Worm (Caenorhabditis elegans) whole organism, L1 larva: ENCODE measurements around the gene fbxa-42.

Experiments
- aha-1 ChIP-seq: fragments of 150-350 bp; optimal IDR thresholded peaks from 2 replicates; lab custom pipeline; 2014; ENCODE audit warnings: missing biosample characterization, missing genetic modification characterization
- ama-1 ChIP-seq: fragments of 150-350 bp; optimal IDR thresholded peaks from 2 replicates; lab custom pipeline; 2014
- blmp-1 ChIP-seq: fragments of 150-350 bp; optimal IDR thresholded peaks from 2 replicates; lab custom pipeline; 2014; ENCODE audit warnings: missing biosample characterization, missing genetic modification characterization
- ces-1 ChIP-seq: fragments of 150-350 bp; optimal IDR thresholded peaks from 2 replicates; lab custom pipeline; 2014; ENCODE audit warnings: missing biosample characterization, missing genetic modification reagents, missing genetic modification characterization
- dpl-1 ChIP-seq, 3 experiments: fragments of 150-350 bp in 2 of 3; sonication (generic microtip) in 1 of 3; optimal IDR thresholded peaks; 2 replicates each; lab custom pipeline; 2014 to 2017; ENCODE audit warnings: missing biosample characterization in 3 of 3, missing genetic modification characterization in 3 of 3, missing genetic modification reagents in 3 of 3
- dsc-1 ChIP-seq: sonication (generic microtip); optimal IDR thresholded peaks from 2 replicates; lab custom pipeline; 2016; ENCODE audit warnings: mild to moderate bottlenecking, missing genetic modification characterization, missing compliant biosample characterization
- efl-1 ChIP-seq, 4 experiments: fragments of 150-350 bp; optimal IDR thresholded peaks in 3 of 4; peaks in 1 of 4; 1 replicate in 1 of 4; 2 replicates in 3 of 4; lab custom pipeline; 2014; ENCODE audit warnings: missing biosample characterization in 2 of 4, missing genetic modification characterization in 2 of 4, missing genetic modification reagents in 2 of 4
- egl-13 ChIP-seq: sonication (generic microtip); optimal IDR thresholded peaks from 2 replicates; lab custom pipeline; 2016; ENCODE audit warnings: missing genotype, missing genetic modification reagents, missing genetic modification characterization, missing compliant biosample characterization
- egl-27 ChIP-seq, 2 experiments: fragments of 150-350 bp in 1 of 2; sonication (generic microtip); optimal IDR thresholded peaks; 3 replicates each; lab custom pipeline; 2017 to 2018; ENCODE audit warnings: missing biosample characterization in 2 of 2, missing genetic modification characterization in 2 of 2, missing genetic modification reagents in 2 of 2
- elt-2 ChIP-seq: sonication (generic microtip); optimal IDR thresholded peaks from 2 replicates; lab custom pipeline; 2016; ENCODE audit warnings: missing genetic modification characterization, mild to moderate bottlenecking, inconsistent platforms, missing compliant biosample characterization, missing genetic modification reagents
- elt-3 ChIP-seq, 6 experiments: fragments of 150-350 bp in 1 of 6; sonication (generic microtip); optimal IDR thresholded peaks; 2 replicates each; lab custom pipeline; 2017 to 2018; ENCODE audit warnings: missing biosample characterization in 6 of 6, missing genetic modification characterization in 6 of 6, inconsistent platforms in 1 of 6
- hpl-2 ChIP-seq: fragments of 150-350 bp; optimal IDR thresholded peaks from 2 replicates; lab custom pipeline; 2014; ENCODE audit warnings: missing biosample characterization, missing genetic modification reagents, missing genetic modification characterization
- isw-1 ChIP-seq: fragments of 200-800 bp; sonication (Bioruptor generic); IDR thresholded peaks from 2 replicates; pipeline ENCODE4 v1.3.6; 2022; ENCODE audit warnings: missing genetic modification characterization, missing compliant biosample characterization
- jun-1 ChIP-seq: fragments of 150-350 bp; optimal IDR thresholded peaks from 2 replicates; lab custom pipeline; 2014; ENCODE audit warnings: missing biosample characterization, missing genetic modification reagents, missing genetic modification characterization
- lin-13 ChIP-seq: fragments of 150-350 bp; optimal IDR thresholded peaks from 2 replicates; lab custom pipeline; 2014; ENCODE audit warnings: missing biosample characterization, missing genetic modification reagents, missing genetic modification characterization
- lin-14 ChIP-seq: fragments of 200-800 bp; sonication (Bioruptor generic); optimal IDR thresholded peaks from 2 replicates; lab custom pipeline; 2018; ENCODE audit warnings: mild to moderate bottlenecking, missing genetic modification characterization, moderate library complexity, missing compliant biosample characterization
- lin-15B ChIP-seq: fragments of 150-350 bp; sonication (generic microtip); optimal IDR thresholded peaks from 3 replicates; lab custom pipeline; 2014; ENCODE audit warnings: missing biosample characterization, missing genetic modification characterization
- lin-39 ChIP-seq: fragments of 150-350 bp; optimal IDR thresholded peaks from 2 replicates; lab custom pipeline; 2014; ENCODE audit warnings: missing biosample characterization, missing genetic modification reagents, missing genetic modification characterization
- nhr-20 ChIP-seq: sonication (generic microtip); optimal IDR thresholded peaks from 2 replicates; lab custom pipeline; 2016; ENCODE audit warnings: mild to moderate bottlenecking, missing genetic modification characterization, missing compliant biosample characterization
- nhr-47 ChIP-seq: sonication (generic microtip); optimal IDR thresholded peaks from 2 replicates; lab custom pipeline; 2016; ENCODE audit warnings: mild to moderate bottlenecking, missing genetic modification characterization, moderate library complexity, missing compliant biosample characterization
- pqm-1 ChIP-seq: sonication (generic microtip); optimal IDR thresholded peaks from 3 replicates; lab custom pipeline; 2017; ENCODE audit warnings: missing biosample characterization, missing genetic modification characterization
- rnt-1 ChIP-seq: sonication (generic microtip); optimal IDR thresholded peaks from 2 replicates; lab custom pipeline; 2016; ENCODE audit warnings: mild to moderate bottlenecking, missing genetic modification characterization, moderate library complexity, missing compliant biosample characterization
- sox-4 ChIP-seq: sonication (generic microtip); optimal IDR thresholded peaks from 2 replicates; lab custom pipeline; 2016; ENCODE audit warnings: missing genetic modification characterization, missing compliant biosample characterization
- sptf-1 ChIP-seq: fragments of 150-350 bp; optimal IDR thresholded peaks from 2 replicates; lab custom pipeline; 2014; ENCODE audit warnings: missing biosample characterization, missing genetic modification characterization
- sup-37 ChIP-seq: fragments of 200-800 bp; sonication (Bioruptor generic); optimal IDR thresholded peaks from 2 replicates; lab custom pipeline; 2018; ENCODE audit warnings: mild to moderate bottlenecking, missing genetic modification characterization, missing compliant biosample characterization
- swsn-7 ChIP-seq: sonication (generic microtip); optimal IDR thresholded peaks from 2 replicates; lab custom pipeline; 2016; ENCODE audit warnings: missing genetic modification characterization, missing compliant biosample characterization
- tbx-2 ChIP-seq: sonication (generic microtip); optimal IDR thresholded peaks from 2 replicates; lab custom pipeline; 2016; ENCODE audit warnings: missing genetic modification characterization, missing compliant biosample characterization
- tlp-1 ChIP-seq: fragments of 150-350 bp; optimal IDR thresholded peaks from 2 replicates; lab custom pipeline; 2014; ENCODE audit warnings: missing biosample characterization, missing genetic modification characterization
- unc-98 ChIP-seq: fragments of 200-800 bp; sonication (Bioruptor generic); IDR thresholded peaks from 2 replicates; pipeline ENCODE4 v1.3.6; 2022; ENCODE audit warnings: missing genetic modification characterization, missing compliant biosample characterization
- vab-15 ChIP-seq: sonication (generic microtip); optimal IDR thresholded peaks from 2 replicates; lab custom pipeline; 2017; ENCODE audit warnings: missing genotype, mild to moderate bottlenecking, missing genetic modification characterization, missing compliant biosample characterization
- ztf-11 ChIP-seq, 2 experiments: sonication (generic microtip); optimal IDR thresholded peaks; 2 replicates each; lab custom pipeline; 2016 to 2017; ENCODE audit warnings: missing genetic modification characterization in 2 of 2, missing biosample characterization in 1 of 2, missing compliant biosample characterization in 1 of 2

fbxa-42 gene

DNA sequence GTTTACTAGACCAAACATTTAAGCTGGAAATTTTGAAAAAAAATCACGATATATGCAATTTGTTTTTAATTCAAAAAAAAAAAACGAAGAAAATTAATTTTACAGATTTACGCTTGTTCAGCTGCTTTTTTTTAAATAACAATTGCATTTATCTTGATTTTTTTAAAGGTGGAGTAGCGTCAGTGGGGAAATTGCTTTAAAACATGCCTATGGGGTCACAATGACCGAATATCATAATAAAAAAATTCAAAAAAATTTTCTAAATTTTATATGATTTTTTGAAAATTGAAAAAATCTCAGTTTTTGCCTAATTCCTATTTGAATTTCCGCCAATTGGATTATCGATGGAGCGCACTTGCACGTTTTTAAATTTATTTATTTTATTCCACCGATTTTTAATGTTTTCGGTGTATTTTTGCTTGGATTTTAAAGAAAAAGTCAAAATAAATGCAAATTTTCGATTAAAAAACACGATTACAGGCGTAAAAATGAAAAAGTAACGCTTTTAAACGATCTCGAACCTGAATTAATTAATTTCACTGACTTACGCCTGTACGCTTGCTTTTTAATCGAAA lies 9.8 kb upstream of the fbxa-42 start:
- peak in 1 of 2 experiments; percentile 50 for TF ChIP-seq efl-1 (optimal IDR thresholded peaks at IDR 0.05; lab: Kevin White, UChicago)
- TF ChIP-seq efl-1 (GFP tag; optimal IDR thresholded peaks at IDR 0.05 in 1 of 2; lab: Kevin White, UChicago): peak; percentile 32 to 93
- peak in 1 of 3 experiments; percentile 3 for TF ChIP-seq dpl-1 (GFP tag; optimal IDR thresholded peaks at IDR 0.05; lab: Kevin White, UChicago)

DNA sequence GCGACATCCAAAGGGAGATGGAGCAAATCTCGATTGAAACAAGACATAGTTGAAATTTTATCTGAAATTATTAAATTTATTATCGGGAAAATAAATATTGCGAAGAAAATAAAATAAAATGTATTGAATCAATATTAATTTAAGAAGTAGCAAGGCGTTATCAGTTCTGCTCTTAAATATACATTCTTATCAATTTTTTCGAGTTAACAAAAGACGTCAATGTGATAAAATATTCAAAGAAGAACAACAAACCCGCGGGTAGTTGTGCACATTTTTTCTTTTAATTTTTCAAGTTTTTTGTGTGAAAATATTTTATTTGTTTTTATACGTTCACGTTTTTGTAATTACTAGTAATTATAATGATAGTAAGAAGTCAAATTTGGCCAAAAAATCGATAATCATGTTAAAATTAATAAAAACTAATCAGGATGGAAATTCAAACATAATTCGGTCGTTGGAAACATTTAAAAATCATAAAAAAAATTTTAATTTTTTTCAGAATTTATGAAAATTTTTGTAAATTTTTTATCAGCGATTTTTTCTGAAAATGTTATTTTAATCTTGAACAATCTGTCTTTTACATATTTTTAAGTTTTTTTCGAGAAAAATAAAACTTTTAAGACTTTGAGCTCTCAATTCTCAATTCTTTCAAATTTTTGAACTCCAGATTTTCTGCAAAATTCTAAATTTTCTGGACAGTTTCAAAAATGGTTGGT lies 4.9 kb upstream of the fbxa-42 start, which contains the start of gene fbxa-9:
Gene fbxa-9 (plus strand): TSS at position 666 of the 716 bp plus-strand sequence.
- TF ChIP-seq pqm-1 (peak; percentile 16), elt-2 (tag; lab: Kevin White, UChicago) (peak; percentile 76), ztf-11 (tag; optimal IDR thresholded peaks at IDR 0.05; lab: Kevin White, UChicago) (no peak)

DNA sequence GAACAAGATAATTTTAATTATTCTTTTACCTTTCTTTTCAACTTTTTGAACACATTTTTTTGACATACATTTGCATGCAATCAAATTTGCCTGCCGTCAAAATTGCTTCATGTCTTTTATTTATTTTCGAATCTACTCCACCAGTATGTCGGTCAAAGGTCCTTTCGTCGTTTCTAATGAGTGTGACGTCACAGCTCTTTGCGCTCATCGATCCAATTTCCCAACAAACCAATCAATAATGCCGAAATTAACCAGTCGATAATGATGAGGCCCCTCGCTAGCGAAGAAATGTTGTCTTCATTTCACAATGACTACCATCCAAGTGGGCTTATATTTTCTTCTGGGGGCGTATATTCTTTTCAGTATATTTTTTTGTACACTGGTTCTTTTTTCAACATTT lies 1.7 kb upstream of the fbxa-42 start, which contains the start of gene Y54F10BM.6:
Gene Y54F10BM.6 (plus strand): TSS at position 301 of the 400 bp plus-strand sequence.
- TF ChIP-seq vab-15 (tag; lab: Kevin White, UChicago): no peak
- no peak for TF ChIP-seq isw-1 (GFP tag; lab: Robert Waterston, UW)
- TF ChIP-seq efl-1 (optimal IDR thresholded peaks at IDR 0.05; lab: Kevin White, UChicago): no peak
- peak in 1 of 2 experiments; percentile 72 for TF ChIP-seq efl-1 (GFP tag; optimal IDR thresholded peaks at IDR 0.05 in 1 of 2; lab: Kevin White, UChicago)
- no peak for TF ChIP-seq ces-1 (GFP tag; lab: Kevin White, UChicago)
- no peak for TF ChIP-seq elt-3 (tag; optimal IDR thresholded peaks at IDR 0.05; lab: Kevin White, UChicago)

DNA sequence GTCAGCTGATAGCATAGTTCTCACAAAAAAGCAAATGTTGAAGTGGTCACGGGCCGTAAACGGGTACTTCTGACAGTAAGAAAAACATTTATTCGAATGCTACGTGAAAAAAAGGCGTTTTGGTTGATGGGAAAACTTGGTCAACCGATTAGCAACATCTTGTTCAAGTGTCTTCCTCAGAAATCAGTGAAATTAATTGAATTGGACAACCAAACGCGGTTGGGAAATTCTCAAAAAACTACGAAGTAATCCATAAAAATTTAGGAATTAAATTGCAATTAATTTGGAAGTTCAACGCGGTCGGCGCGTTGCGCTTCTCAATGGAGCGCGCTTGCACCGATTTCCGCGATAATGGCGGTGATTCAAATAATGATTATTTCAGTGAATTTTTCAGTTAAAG lies 1.9 kb downstream of the fbxa-42 start:
- no peak for TF ChIP-seq efl-1 (optimal IDR thresholded peaks at IDR 0.05; lab: Kevin White, UChicago)
- TF ChIP-seq efl-1 (GFP tag; optimal IDR thresholded peaks at IDR 0.05 in 1 of 2; lab: Kevin White, UChicago): peak in 1 of 2 experiments; percentile 92
- TF ChIP-seq lin-13 (GFP tag; lab: Kevin White, UChicago): no peak
- TF ChIP-seq, all 84 proteins: peak for 1

DNA sequence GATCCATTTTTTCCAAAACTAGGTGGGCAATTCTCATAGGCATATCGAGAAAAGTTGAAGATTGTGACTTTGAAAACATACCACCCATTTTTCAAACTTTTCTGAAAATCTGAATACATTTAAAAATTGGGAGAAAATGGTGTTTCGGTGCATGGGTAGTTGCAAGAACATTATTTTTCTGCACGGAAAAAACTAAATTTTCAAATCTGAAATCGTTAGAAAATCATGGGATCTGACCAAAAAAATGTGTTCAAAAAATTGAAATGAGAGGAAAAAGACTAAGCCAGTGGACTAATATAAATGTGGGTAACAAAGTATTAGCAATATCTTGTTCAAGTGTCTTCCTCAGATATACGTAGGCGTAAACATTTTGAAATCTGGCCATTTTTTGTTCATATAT lies 2.4 kb downstream of the fbxa-42 start, which contains the start of gene fbxa-43:
Gene fbxa-43 (minus strand): TSS at position 101 of the 400 bp plus-strand sequence.
- TF ChIP-seq efl-1 (optimal IDR thresholded peaks at IDR 0.05; lab: Kevin White, UChicago): no peak
- TF ChIP-seq efl-1 (GFP tag; optimal IDR thresholded peaks at IDR 0.05 in 1 of 2; lab: Kevin White, UChicago): peak in 1 of 2 experiments; percentile 52
- no peak for TF ChIP-seq hpl-2 (GFP tag; lab: Kevin White, UChicago)
- no peak for TF ChIP-seq jun-1 (tag; lab: Kevin White, UChicago)
- no peak for TF ChIP-seq lin-15B (tag; lab: Kevin White, UChicago)
- no peak for TF ChIP-seq lin-39 (tag; lab: Kevin White, UChicago)

DNA sequence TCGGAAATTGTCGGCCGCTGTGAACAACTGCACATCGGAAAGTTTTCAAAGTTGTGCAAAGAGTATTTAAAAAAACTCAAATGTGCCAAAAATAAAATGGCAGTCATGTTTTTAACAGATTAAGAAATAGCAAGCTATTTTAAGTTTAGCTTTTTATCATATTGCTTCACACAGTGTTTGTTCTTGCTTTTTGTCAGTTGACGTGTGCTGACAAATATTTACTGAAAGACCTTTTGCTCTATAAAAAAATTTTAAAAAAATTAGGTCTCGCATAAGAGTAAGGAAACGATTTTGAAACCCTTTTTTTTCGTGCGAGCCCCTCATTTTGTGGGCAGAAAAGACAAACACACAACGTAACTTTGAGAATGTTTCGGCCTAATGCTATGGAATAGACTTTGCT lies 5.7 kb downstream of the fbxa-42 start, which contains the start of gene fbxa-71:
Gene fbxa-71 (plus strand): TSS at position 301 of the 400 bp plus-strand sequence.
- TF ChIP-seq elt-2 (tag; lab: Kevin White, UChicago) (no peak), nhr-47 (tag; lab: Kevin White, UChicago) (no peak), egl-27 (tag; optimal IDR thresholded peaks at IDR 0.05; lab: Kevin White, UChicago) (no peak), blmp-1 (tag; lab: Kevin White, UChicago) (no peak), pqm-1 (no peak), dsc-1 (tag; lab: Kevin White, UChicago) (no peak), egl-13 (tag; lab: Kevin White, UChicago) (no peak), hpl-2 (GFP tag; lab: Kevin White, UChicago) (no peak), rnt-1 (no peak), lin-15B (tag; lab: Kevin White, UChicago) (no peak), tbx-2 (tag; lab: Kevin White, UChicago) (no peak), aha-1 (tag; lab: Kevin White, UChicago) (no peak)
- TF ChIP-seq, all 84 proteins: peak for 0

DNA sequence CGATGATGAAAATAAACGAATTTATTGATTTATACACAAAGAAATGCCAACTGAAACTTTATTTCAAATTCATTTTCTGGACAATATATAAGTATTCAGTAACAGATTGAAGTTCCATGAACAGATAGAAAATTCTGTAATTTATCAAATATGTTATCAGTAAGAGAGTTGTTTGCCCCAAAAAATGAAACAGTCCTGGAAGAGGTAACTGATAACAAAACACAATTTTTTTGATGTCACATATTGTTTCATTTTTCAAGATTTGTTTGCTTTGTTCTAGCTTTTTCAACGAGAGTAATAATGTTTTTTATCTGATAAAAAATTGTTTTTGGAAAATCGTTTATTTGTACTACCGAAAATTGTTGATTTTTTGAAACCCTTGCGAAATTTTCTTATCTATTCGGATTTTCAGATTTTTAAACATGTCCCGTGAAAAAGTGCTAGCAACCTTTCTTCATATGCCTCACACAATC lies 8.2 kb downstream of the fbxa-42 start, which contains the start of gene fbxa-73:
Gene fbxa-73 (plus strand): TSS at position 423 of the 473 bp plus-strand sequence.
- TF ChIP-seq ama-1 (no peak), elt-3 (tag; optimal IDR thresholded peaks at IDR 0.05; lab: Kevin White, UChicago) (no peak), nhr-20 (no peak), dsc-1 (tag; lab: Kevin White, UChicago) (no peak), elt-2 (tag; lab: Kevin White, UChicago) (peak; percentile 71), sox-4 (tag; lab: Kevin White, UChicago) (no peak), sptf-1 (tag; lab: Kevin White, UChicago) (no peak), sup-37 (GFP tag; lab: Kevin White, UChicago) (no peak), pqm-1 (peak; percentile 62), tlp-1 (no peak), unc-98 (GFP tag; lab: Robert Waterston, UW) (no peak), swsn-7 (tag; lab: Kevin White, UChicago) (no peak), lin-14 (GFP tag; lab: Kevin White, UChicago) (no peak)
- TF ChIP-seq, all 84 proteins: peak for 2
